Worm (Caenorhabditis elegans) whole organism, L2 larva: Measurements from ENCODE around the gene str-129.

Experiments
- ceh-16 ChIP-seq: fragments of 150-350 bp; optimal IDR thresholded peaks from 2 replicates; lab custom pipeline; 2014; ENCODE audit warnings: missing biosample characterization, missing genetic modification characterization
- crh-2 ChIP-seq: sonication (generic microtip); optimal IDR thresholded peaks from 2 replicates; lab custom pipeline; 2017; ENCODE audit warnings: missing biosample characterization, missing genetic modification characterization
- dmd-4 ChIP-seq: sonication (generic microtip); optimal IDR thresholded peaks from 2 replicates; lab custom pipeline; 2017; ENCODE audit warnings: missing biosample characterization, missing genetic modification characterization
- elt-3 ChIP-seq: sonication (generic microtip); optimal IDR thresholded peaks from 2 replicates; lab custom pipeline; 2017; ENCODE audit warnings: missing biosample characterization, missing genetic modification characterization
- fos-1 ChIP-seq: fragments of 150-350 bp; optimal IDR thresholded peaks from 2 replicates; lab custom pipeline; 2014; ENCODE audit warnings: missing biosample characterization, missing genetic modification characterization
- lin-13 ChIP-seq: fragments of 150-350 bp; optimal IDR thresholded peaks from 2 replicates; lab custom pipeline; 2014; ENCODE audit warnings: missing biosample characterization, missing genetic modification reagents, missing genetic modification characterization
- nhr-12 ChIP-seq: fragments of 150-350 bp; optimal IDR thresholded peaks from 2 replicates; lab custom pipeline; 2014; ENCODE audit warnings: missing biosample characterization, missing genetic modification characterization
- nhr-77 ChIP-seq: fragments of 150-350 bp; optimal IDR thresholded peaks from 2 replicates; lab custom pipeline; 2014; ENCODE audit warnings: missing biosample characterization, missing genetic modification characterization
- snpc-4 ChIP-seq: fragments of 150-350 bp; optimal IDR thresholded peaks from 2 replicates; lab custom pipeline; 2014; ENCODE audit warnings: missing biosample characterization, missing genetic modification characterization
- unc-39 ChIP-seq: fragments of 150-350 bp; optimal IDR thresholded peaks from 2 replicates; lab custom pipeline; 2014; ENCODE audit warnings: missing biosample characterization, missing genetic modification characterization
- zag-1 ChIP-seq: fragments of 150-350 bp; optimal IDR thresholded peaks from 2 replicates; lab custom pipeline; 2014; ENCODE audit warnings: missing biosample characterization, missing genetic modification characterization
- ztf-1 ChIP-seq: fragments of 200-800 bp; sonication (Bioruptor generic); conservative IDR thresholded peaks from 2 replicates; pipeline ENCODE4 v1.3.6; 2022; ENCODE audit warnings: missing genetic modification characterization, missing compliant biosample characterization
- ztf-11 ChIP-seq: sonication (generic microtip); optimal IDR thresholded peaks from 2 replicates; lab custom pipeline; 2017; ENCODE audit warnings: missing biosample characterization, missing genetic modification characterization

DNA sequence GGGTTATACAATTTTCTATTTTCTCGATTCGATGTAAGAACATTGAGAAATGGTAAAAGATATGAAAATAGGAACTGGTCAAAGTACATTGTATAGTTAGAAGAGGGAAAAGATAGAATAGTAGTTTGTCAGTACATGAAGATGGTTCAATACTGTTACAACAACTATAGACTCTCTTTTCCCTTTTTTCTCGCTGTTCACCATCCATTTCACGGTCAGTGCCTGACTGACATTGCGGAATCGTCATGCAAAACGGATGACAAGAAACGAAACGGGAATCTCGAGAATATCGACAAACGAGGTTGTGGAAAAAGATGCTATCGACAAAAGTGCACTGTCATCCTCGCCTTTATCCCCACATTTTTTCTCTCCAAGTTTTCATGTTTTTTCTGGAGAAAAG, 48.6 kb downstream of the str-129 start:
- TF ChIP-seq snpc-4 (tag; lab: Kevin White, UChicago): no peak
- TF ChIP-seq elt-3 (tag; lab: Kevin White, UChicago): no peak
- no peak for TF ChIP-seq crh-2 (tag; lab: Kevin White, UChicago)
- no peak for TF ChIP-seq dmd-4 (tag; lab: Kevin White, UChicago)
- no peak for TF ChIP-seq zag-1 (tag; lab: Kevin White, UChicago)
- no peak for TF ChIP-seq nhr-12
- no peak for TF ChIP-seq unc-39 (tag; lab: Kevin White, UChicago)
- no peak for TF ChIP-seq nhr-77
- TF ChIP-seq fos-1 (tag; lab: Kevin White, UChicago): no peak
- TF ChIP-seq ztf-1: no peak
- no peak for TF ChIP-seq ztf-11 (tag; lab: Kevin White, UChicago)
- TF ChIP-seq lin-13 (GFP tag; lab: Kevin White, UChicago): no peak
- no peak for TF ChIP-seq ceh-16 (tag; lab: Kevin White, UChicago)
